Fruit fly (Drosophila melanogaster) whole organism, prepupa: ENCODE data around the gene Aprt.
A peak's percentile ranks its signal among the peaks of the same experiment; 100 is the strongest.

Experiments
- CG10631 ChIP-seq: fragments of 200-800 bp; sonication (Bioruptor generic); optimal IDR thresholded peaks from 2 replicates; lab custom pipeline; 2016; ENCODE audit warnings: missing biosample characterization, missing genetic modification characterization
- CG10669 ChIP-seq: fragments of 200-800 bp; sonication (Bioruptor generic); optimal IDR thresholded peaks from 3 replicates; lab custom pipeline; 2018; ENCODE audit warnings: missing biosample characterization, mild to moderate bottlenecking, missing genetic modification characterization, moderate library complexity
- CG11294 ChIP-seq: fragments of 200-800 bp; sonication (Bioruptor generic); IDR thresholded peaks from 2 replicates; pipeline ENCODE4 v1.3.6; 2022; ENCODE audit warnings: missing biosample characterization, missing genetic modification characterization
- CG11902 ChIP-seq: fragments of 200-800 bp; sonication (Bioruptor generic); optimal IDR thresholded peaks from 3 replicates; lab custom pipeline; 2016; ENCODE audit warnings: missing biosample characterization, missing genetic modification characterization
- CG15336 ChIP-seq: fragments of 200-800 bp; sonication (Bioruptor generic); IDR thresholded peaks from 2 replicates; pipeline ENCODE4 v1.3.6; 2022; ENCODE audit warnings: missing biosample characterization, missing genetic modification characterization
- CG1621 ChIP-seq: fragments of 200-800 bp; sonication (Bioruptor generic); optimal IDR thresholded peaks from 3 replicates; lab custom pipeline; 2018; ENCODE audit warnings: missing biosample characterization, mild to moderate bottlenecking, missing genetic modification characterization
- CG16779 ChIP-seq: fragments of 200-800 bp; sonication (Bioruptor generic); optimal IDR thresholded peaks from 3 replicates; lab custom pipeline; 2017; ENCODE audit warnings: missing biosample characterization, mild to moderate bottlenecking, missing genetic modification characterization
- CG3032 ChIP-seq: fragments of 200-800 bp; optimal IDR thresholded peaks from 2 replicates; lab custom pipeline; 2019; ENCODE audit warnings: missing biosample characterization, mild to moderate bottlenecking, missing genetic modification characterization, moderate library complexity
- CG31627 ChIP-seq: fragments of 200-800 bp; sonication (Bioruptor generic); optimal IDR thresholded peaks from 3 replicates; lab custom pipeline; 2016; ENCODE audit warnings: missing biosample characterization, missing genetic modification characterization
- CG32006 ChIP-seq: fragments of 200-800 bp; sonication (Bioruptor generic); optimal IDR thresholded peaks from 3 replicates; lab custom pipeline; 2017; ENCODE audit warnings: missing biosample characterization, mild to moderate bottlenecking, missing genetic modification characterization
- CG34406 ChIP-seq: fragments of 200-800 bp; sonication (Bioruptor generic); optimal IDR thresholded peaks from 3 replicates; lab custom pipeline; 2016; ENCODE audit warnings: missing biosample characterization, missing genetic modification characterization
- CG6163 ChIP-seq: fragments of 200-800 bp; sonication (Bioruptor generic); IDR thresholded peaks from 3 replicates; pipeline ENCODE4 v1.3.6; 2022; ENCODE audit warnings: missing biosample characterization, missing genetic modification characterization
- CG6276 ChIP-seq: fragments of 200-800 bp; sonication (Bioruptor generic); optimal IDR thresholded peaks from 2 replicates; lab custom pipeline; 2017; ENCODE audit warnings: missing biosample characterization, mild to moderate bottlenecking, missing genetic modification characterization
- CG6808 ChIP-seq: fragments of 200-800 bp; sonication (Bioruptor generic); optimal IDR thresholded peaks from 3 replicates; lab custom pipeline; 2017; ENCODE audit warnings: missing biosample characterization, missing genetic modification characterization, mild to moderate bottlenecking, moderate library complexity, missing genetic modification reagents
- CG6854 ChIP-seq: fragments of 200-800 bp; sonication (Bioruptor generic); optimal IDR thresholded peaks from 2 replicates; lab custom pipeline; 2017; ENCODE audit warnings: missing biosample characterization, mild to moderate bottlenecking, missing genetic modification characterization
- CG7368 ChIP-seq: fragments of 200-800 bp; sonication (Bioruptor generic); optimal IDR thresholded peaks from 3 replicates; lab custom pipeline; 2016; ENCODE audit warnings: missing biosample characterization, missing genetic modification characterization
- CG8119 ChIP-seq: fragments of 200-800 bp; sonication (Bioruptor generic); IDR thresholded peaks from 3 replicates; pipeline ENCODE4 v1.3.6; 2022; ENCODE audit warnings: missing biosample characterization, missing genetic modification characterization
- CG8319 ChIP-seq: fragments of 200-800 bp; sonication (Bioruptor generic); optimal IDR thresholded peaks from 3 replicates; lab custom pipeline; 2016; ENCODE audit warnings: missing biosample characterization, missing genetic modification characterization
- CG8632 ChIP-seq: fragments of 200-800 bp; sonication (Bioruptor generic); optimal IDR thresholded peaks from 3 replicates; lab custom pipeline; 2016; ENCODE audit warnings: missing biosample characterization, missing genetic modification characterization
- Eip75B ChIP-seq: fragments of 200-800 bp; sonication (Bioruptor generic); optimal IDR thresholded peaks from 3 replicates; lab custom pipeline; 2016; ENCODE audit warnings: missing biosample characterization, missing genetic modification characterization
- Eip93F ChIP-seq: fragments of 200-800 bp; sonication (Bioruptor generic); optimal IDR thresholded peaks from 2 replicates; lab custom pipeline; 2016; ENCODE audit warnings: missing biosample characterization, mild to moderate bottlenecking, missing genetic modification characterization
- Gug ChIP-seq: fragments of 200-800 bp; sonication (Bioruptor generic); IDR thresholded peaks from 2 replicates; pipeline ENCODE4 v1.3.6; 2022; ENCODE audit warnings: missing biosample characterization, missing genetic modification characterization
- Hr39 ChIP-seq: fragments of 200-800 bp; sonication (Bioruptor generic); optimal IDR thresholded peaks from 2 replicates; lab custom pipeline; 2016; ENCODE audit warnings: missing biosample characterization, missing genetic modification characterization
- Hr4 ChIP-seq: fragments of 200-800 bp; sonication (Bioruptor generic); optimal IDR thresholded peaks from 3 replicates; lab custom pipeline; 2016; ENCODE audit warnings: missing biosample characterization, missing genetic modification characterization
- Met ChIP-seq: fragments of 200-800 bp; sonication (Bioruptor generic); optimal IDR thresholded peaks from 3 replicates; lab custom pipeline; 2016; ENCODE audit warnings: missing biosample characterization, missing genetic modification characterization
- Smox ChIP-seq: fragments of 200-800 bp; sonication (Bioruptor generic); optimal IDR thresholded peaks from 3 replicates; lab custom pipeline; 2016; ENCODE audit warnings: missing biosample characterization, missing genetic modification characterization
- Sox102F ChIP-seq: fragments of 200-800 bp; sonication (Bioruptor generic); optimal IDR thresholded peaks from 2 replicates; lab custom pipeline; 2016; ENCODE audit warnings: missing biosample characterization, mild to moderate bottlenecking, missing genetic modification characterization
- Sox15 ChIP-seq: fragments of 200-800 bp; sonication (Bioruptor generic); optimal IDR thresholded peaks from 3 replicates; lab custom pipeline; 2016; ENCODE audit warnings: missing biosample characterization, missing genetic modification characterization
- acj6 ChIP-seq: fragments of 200-800 bp; sonication (Bioruptor generic); optimal IDR thresholded peaks from 3 replicates; lab custom pipeline; 2016; ENCODE audit warnings: missing biosample characterization, missing genetic modification characterization
- dac ChIP-seq: fragments of 200-800 bp; sonication (Bioruptor generic); optimal IDR thresholded peaks from 2 replicates; lab custom pipeline; 2017; ENCODE audit warnings: missing biosample characterization, mild to moderate bottlenecking, missing genetic modification characterization
- dsx ChIP-seq: fragments of 200-800 bp; optimal IDR thresholded peaks from 3 replicates; lab custom pipeline; 2019; ENCODE audit warnings: missing biosample characterization, mild to moderate bottlenecking, missing genetic modification characterization, moderate library complexity; ENCODE audit not compliant: poor library complexity, severe bottlenecking
- eg ChIP-seq: fragments of 200-800 bp; sonication (Bioruptor generic); IDR thresholded peaks from 3 replicates; pipeline ENCODE4 v1.3.6; 2022; ENCODE audit warnings: missing biosample characterization, missing genetic modification characterization
- fd59A ChIP-seq: fragments of 200-800 bp; sonication (Bioruptor generic); optimal IDR thresholded peaks from 2 replicates; lab custom pipeline; 2017; ENCODE audit warnings: missing biosample characterization, mild to moderate bottlenecking, missing genetic modification characterization, missing genetic modification reagents
- fd85E ChIP-seq: fragments of 200-800 bp; sonication (Bioruptor generic); optimal IDR thresholded peaks from 3 replicates; lab custom pipeline; 2016; ENCODE audit warnings: missing biosample characterization, missing genetic modification characterization
- fkh ChIP-seq: fragments of 200-800 bp; sonication (Bioruptor generic); optimal IDR thresholded peaks from 3 replicates; lab custom pipeline; 2017; ENCODE audit warnings: missing biosample characterization, mild to moderate bottlenecking, missing genetic modification characterization, moderate library complexity
- net ChIP-seq: fragments of 200-800 bp; sonication (Bioruptor generic); optimal IDR thresholded peaks from 3 replicates; lab custom pipeline; 2016; ENCODE audit warnings: missing biosample characterization, missing genetic modification characterization
- pdm3 ChIP-seq: fragments of 200-800 bp; sonication (Bioruptor generic); optimal IDR thresholded peaks from 3 replicates; lab custom pipeline; 2016; ENCODE audit warnings: missing biosample characterization, missing genetic modification characterization
- salr ChIP-seq, 2 experiments: fragments of 200-800 bp; sonication (Bioruptor generic); optimal IDR thresholded peaks; 3 replicates each; lab custom pipeline; 2016 to 2018; ENCODE audit warnings: missing biosample characterization in 2 of 2, missing genetic modification characterization in 2 of 2, mild to moderate bottlenecking in 1 of 2
- spab ChIP-seq: fragments of 200-800 bp; sonication (Bioruptor generic); optimal IDR thresholded peaks from 2 replicates; lab custom pipeline; 2017; ENCODE audit warnings: missing biosample characterization, mild to moderate bottlenecking, missing genetic modification characterization, missing genetic modification reagents
- ss ChIP-seq, 2 experiments: fragments of 200-800 bp; sonication (Bioruptor generic); optimal IDR thresholded peaks; 2 replicates in 1 of 2; 3 replicates in 1 of 2; lab custom pipeline; 2017 to 2018; ENCODE audit warnings: mild to moderate bottlenecking in 2 of 2, missing biosample characterization in 2 of 2, missing genetic modification characterization in 2 of 2, moderate library complexity in 1 of 2
- svp ChIP-seq: fragments of 200-800 bp; sonication (Bioruptor generic); peaks from one replicate; lab custom pipeline; 2016; ENCODE audit warnings: missing biosample characterization, missing genetic modification characterization
- topi ChIP-seq: fragments of 200-800 bp; sonication (Bioruptor generic); optimal IDR thresholded peaks from 3 replicates; lab custom pipeline; 2016; ENCODE audit warnings: missing biosample characterization, missing genetic modification characterization
- vri ChIP-seq: fragments of 200-800 bp; sonication (Bioruptor generic); optimal IDR thresholded peaks from 3 replicates; lab custom pipeline; 2016; ENCODE audit warnings: missing biosample characterization, mild to moderate bottlenecking, missing genetic modification characterization

Aprt gene

dm6 chr3L:1868841-1869240, 16.0 kb downstream of the Aprt start (continued):
- TF ChIP-seq CG6276 (GFP tag; lab: Kevin White, UChicago) (no peak), CG3032 (tag; lab: Kevin White, UChicago) (peak; percentile 23), eg (peak; percentile 64; the same call in 2 of the 3 replicates)
- TF ChIP-seq, all 60 proteins: peak for 17

- TF ChIP-seq CG32006 (GFP tag; lab: Kevin White, UChicago), result no peak
- peak; percentile 9 for TF ChIP-seq CG7368
- TF ChIP-seq vri, result no peak
- no peak for TF ChIP-seq net (GFP tag; lab: Kevin White, UChicago)
- no peak for TF ChIP-seq CG11902 (GFP tag; lab: Kevin White, UChicago)
- TF ChIP-seq ss (GFP tag; optimal IDR thresholded peaks at IDR 0.05; lab: Kevin White, UChicago), result peak; percentile 31 to 38
- TF ChIP-seq CG6854 (GFP tag; lab: Kevin White, UChicago), result peak; percentile 69
- TF ChIP-seq pdm3 (GFP tag; lab: Kevin White, UChicago), result no peak
- peak; percentile 55 for TF ChIP-seq CG6276 (GFP tag; lab: Kevin White, UChicago)
- no peak for TF ChIP-seq CG11294
- no peak for TF ChIP-seq Smox (GFP tag; lab: Kevin White, UChicago)
- no peak for TF ChIP-seq Gug
- TF ChIP-seq CG8319, result no peak
- peak; percentile 23 for TF ChIP-seq CG16779 (tag; lab: Kevin White, UChicago)
- TF ChIP-seq Met (GFP tag; lab: Kevin White, UChicago), result no peak
- TF ChIP-seq fd59A (GFP tag; lab: Kevin White, UChicago), result no peak
- peak; percentile 96 for TF ChIP-seq svp
- TF ChIP-seq CG15336 (GFP tag; lab: Robert Waterston, UW), result peak; percentile 11; the same call in 1 of the 2 replicates
- TF ChIP-seq CG3032 (tag; lab: Kevin White, UChicago), result no peak
- TF ChIP-seq salr (GFP tag; optimal IDR thresholded peaks at IDR 0.05; lab: Kevin White, UChicago), result no peak
- peak; percentile 3 for TF ChIP-seq CG1621 (tag; lab: Kevin White, UChicago)
- TF ChIP-seq Sox15, result no peak
- TF ChIP-seq CG8119 (GFP tag; lab: Robert Waterston, UW), result 0 out of 3 replicates have a peak, but pooled peaks have one; percentile 17
These were observed 18.6 kb downstream of the Aprt start for dm6 chr3L:1866021-1866811.

- TF ChIP-seq Hr4 (GFP tag; lab: Kevin White, UChicago), result peak; percentile 56
- no peak for TF ChIP-seq CG6276 (GFP tag; lab: Kevin White, UChicago)
- no peak for TF ChIP-seq CG8319
- peak; percentile 43 for TF ChIP-seq Eip75B (GFP tag; lab: Kevin White, UChicago)
- TF ChIP-seq Sox15, result peak; percentile 46
- no peak for TF ChIP-seq fkh (GFP tag; lab: Kevin White, UChicago)
- no peak for TF ChIP-seq CG8632 (GFP tag; lab: Kevin White, UChicago)
- TF ChIP-seq ss (GFP tag; optimal IDR thresholded peaks at IDR 0.05; lab: Kevin White, UChicago), result peak in 1 of 2 experiments; percentile 8
- TF ChIP-seq salr (GFP tag; optimal IDR thresholded peaks at IDR 0.05; lab: Kevin White, UChicago), result no peak
- no peak for TF ChIP-seq CG34406 (GFP tag; lab: Kevin White, UChicago)
- TF ChIP-seq topi (GFP tag; lab: Kevin White, UChicago), result peak; percentile 40
- TF ChIP-seq Hr39 (GFP tag; lab: Kevin White, UChicago), result peak; percentile 73
- TF ChIP-seq Eip93F (GFP tag; lab: Kevin White, UChicago), result no peak
- TF ChIP-seq CG31627 (GFP tag; lab: Kevin White, UChicago), result peak; percentile 73
- TF ChIP-seq dac, result peak; percentile 30
- peak; percentile 71; the same call in 1 of the 3 replicates for TF ChIP-seq eg
- TF ChIP-seq CG11902 (GFP tag; lab: Kevin White, UChicago), result peak; percentile 34
- peak; percentile 12 for TF ChIP-seq CG6808 (GFP tag; lab: Kevin White, UChicago)
- peak; percentile 19 for TF ChIP-seq CG6854 (GFP tag; lab: Kevin White, UChicago)
- peak; percentile 30 for TF ChIP-seq CG10669 (GFP tag; lab: Kevin White, UChicago)
- TF ChIP-seq CG32006 (GFP tag; lab: Kevin White, UChicago), result peak; percentile 51
- TF ChIP-seq acj6 (GFP tag; lab: Kevin White, UChicago), result peak; percentile 28
- peak; percentile 69 for TF ChIP-seq CG3032 (tag; lab: Kevin White, UChicago)
- no peak for TF ChIP-seq CG11294
- no peak for TF ChIP-seq Met (GFP tag; lab: Kevin White, UChicago)
- no peak for TF ChIP-seq fd85E (GFP tag; lab: Kevin White, UChicago)
- no peak for TF ChIP-seq Sox102F
- no peak for TF ChIP-seq spab (GFP tag; lab: Kevin White, UChicago)
- TF ChIP-seq CG7368, result no peak
- peak; percentile 2 for TF ChIP-seq dsx (GFP tag; lab: Kevin White, UChicago)
- TF ChIP-seq CG10631 (GFP tag; lab: Kevin White, UChicago), result no peak
- TF ChIP-seq vri, result no peak
- 0 out of 3 replicates have a peak, but pooled peaks have one; percentile 56 for TF ChIP-seq CG6163 (GFP tag; lab: Robert Waterston, UW)
These were observed 19.6 kb downstream of the Aprt start, which contains the start of the genes HBS1 and CG12025 for dm6 chr3L:1865121-1865727. Gene HBS1 (minus strand): TSS chr3L:1865240. Gene CG12025 (plus strand): TSS chr3L:1865430.
